In the genomic region with DNA sequence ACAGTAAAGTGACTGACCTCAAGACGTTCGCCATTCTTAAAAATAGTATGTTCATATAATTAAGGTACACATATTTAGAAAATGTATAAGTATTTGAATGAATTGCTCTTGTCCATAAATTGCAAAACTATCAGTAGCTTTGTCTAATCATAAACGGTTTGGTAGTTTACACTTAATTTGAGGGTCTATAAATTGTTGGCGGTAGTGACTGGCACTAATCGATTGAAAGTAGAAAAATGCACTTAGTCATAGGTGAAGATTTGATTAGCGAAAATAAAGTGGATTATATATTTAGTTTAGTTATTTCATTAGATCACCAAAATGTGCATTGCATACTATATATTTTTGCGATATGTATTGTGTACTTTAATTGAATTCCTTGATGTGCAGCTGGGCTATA, we compare ENCODE assay signal across 2 fruit fly cellular contexts.
TF ChIP-seq lines count a peak whose summit lies in the region.

No protein-coding gene starts in this region.

- TF ChIP-seq CTCF in whole organism, embryonic (GFP tag; optimal IDR thresholded peaks at IDR 0.05; lab: Kevin White, UChicago): no peak

TF ChIP-seq in whole organism, adult, 20 proteins besides CTCF, POLR2A, EP300 and RAD21:
- TF ChIP-seq Hr96 (GFP tag; optimal IDR thresholded peaks at IDR 0.05; lab: Kevin White, UChicago) (no peak), cnc (optimal IDR thresholded peaks at IDR 0.05; lab: Kevin White, UChicago) (peak in 1 of 2 experiments; percentile 63), kay (GFP tag; lab: Kevin White, UChicago; ENCODE audit: borderline replicate concordance) (peak; percentile 66)

TF ChIP-seq in whole organism, embryonic, 481 proteins besides CTCF, POLR2A, EP300 and RAD21:
- TF ChIP-seq Sox102F (GFP tag; optimal IDR thresholded peaks at IDR 0.05; lab: Kevin White, UChicago): no peak
- TF ChIP-seq exex (tag; optimal IDR thresholded peaks at IDR 0.05; lab: Kevin White, UChicago): peak; percentile 49
TF ChIP-seq in whole organism, embryonic: peak in this region for 1.
